Fruit fly (Drosophila melanogaster) Kc167 (cell line): ENCODE data around the gene tfc.

Experiments used
- Myc ChIP-seq: fragments of >200 bp; optimal IDR thresholded peaks from 2 replicates; lab custom pipeline; 2017; ENCODE audit warnings: missing external identifiers
- Sin3A ChIP-seq: fragments of >200 bp; optimal IDR thresholded peaks from 2 replicates; lab custom pipeline; 2018; ENCODE audit warnings: missing external identifiers
- h ChIP-seq: fragments of >200 bp; optimal IDR thresholded peaks from 3 replicates; lab custom pipeline; 2018; ENCODE audit warnings: missing external identifiers
- insv ChIP-seq: fragments of >200 bp; optimal IDR thresholded peaks from 3 replicates; lab custom pipeline; 2018; ENCODE audit warnings: missing external identifiers
- psq ChIP-seq: fragments of >200 bp; optimal IDR thresholded peaks from 2 replicates; lab custom pipeline; 2017; ENCODE audit warnings: missing external identifiers
- ttk ChIP-seq: sonication (Bioruptor generic); optimal IDR thresholded peaks from 2 replicates; lab custom pipeline; 2017; ENCODE audit warnings: missing external identifiers

tfc gene

dm6 chr3L:1256061-1256780 is at the start of gene tfc:
tfc (plus strand) TSS chr3L:1256449.
- no peak for TF ChIP-seq Sin3A
- TF ChIP-seq insv (lab: Kevin White, UChicago) = no peak
- no peak for TF ChIP-seq Myc (lab: Kevin White, UChicago)
- TF ChIP-seq h = no peak
- no peak for TF ChIP-seq psq
- TF ChIP-seq ttk (lab: Kevin White, UChicago) = no peak

dm6 chr3L:1206682-1207421 is 49.4 kb upstream of the tfc start, which contains the start of gene LysB:
LysB (plus strand) TSS chr3L:1207371.
- TF ChIP-seq ttk (lab: Kevin White, UChicago) = no peak
- no peak for TF ChIP-seq h
- TF ChIP-seq psq = no peak
- TF ChIP-seq insv (lab: Kevin White, UChicago) = no peak
- no peak for TF ChIP-seq Sin3A
- no peak for TF ChIP-seq Myc (lab: Kevin White, UChicago)

- TF ChIP-seq psq (no peak), Myc (lab: Kevin White, UChicago) (no peak), ttk (lab: Kevin White, UChicago) (no peak), Sin3A (no peak), h (no peak), insv (lab: Kevin White, UChicago) (no peak)
Observed at dm6 chr3L:1208206-1208605, 48.0 kb upstream of the tfc start.

- TF ChIP-seq ttk (lab: Kevin White, UChicago) (no peak), insv (lab: Kevin White, UChicago) (no peak), Myc (lab: Kevin White, UChicago) (no peak)
Observed at dm6 chr3L:1211096-1211495, 45.2 kb upstream of the tfc start, which contains the start of gene LysD. LysD (minus strand) TSS chr3L:1211196.

dm6 chr3L:1212113-1212512 is 44.1 kb upstream of the tfc start:
- no peak for TF ChIP-seq insv (lab: Kevin White, UChicago)
- no peak for TF ChIP-seq Myc (lab: Kevin White, UChicago)
- no peak for TF ChIP-seq psq
- no peak for TF ChIP-seq ttk (lab: Kevin White, UChicago)
- TF ChIP-seq h = no peak
- no peak for TF ChIP-seq Sin3A

dm6 chr3L:1212571-1212970 is 43.7 kb upstream of the tfc start, which contains the start of gene LysE:
LysE (plus strand) TSS chr3L:1212827.
- no peak for TF ChIP-seq insv (lab: Kevin White, UChicago)
- no peak for TF ChIP-seq h
- no peak for TF ChIP-seq Sin3A
- no peak for TF ChIP-seq ttk (lab: Kevin White, UChicago)

- TF ChIP-seq psq (no peak), Myc (lab: Kevin White, UChicago) (no peak), h (no peak), Sin3A (no peak), insv (lab: Kevin White, UChicago) (no peak)
Observed at dm6 chr3L:1216460-1216859, 39.8 kb upstream of the tfc start.

- TF ChIP-seq Myc (lab: Kevin White, UChicago) = no peak
- no peak for TF ChIP-seq psq
- TF ChIP-seq insv (lab: Kevin White, UChicago) = no peak
- no peak for TF ChIP-seq ttk (lab: Kevin White, UChicago)
- TF ChIP-seq h = no peak
- no peak for TF ChIP-seq Sin3A
Observed at dm6 chr3L:1218596-1218995, 37.7 kb upstream of the tfc start, which contains the start of gene LysP. LysP (minus strand) TSS chr3L:1218696.

dm6 chr3L:1227303-1227797 is 28.9 kb upstream of the tfc start, which contains the start of gene LysS:
LysS (plus strand) TSS chr3L:1227747.
- TF ChIP-seq Sin3A = no peak
- TF ChIP-seq insv (lab: Kevin White, UChicago) = no peak
- no peak for TF ChIP-seq psq
- no peak for TF ChIP-seq h
- no peak for TF ChIP-seq Myc (lab: Kevin White, UChicago)
- TF ChIP-seq ttk (lab: Kevin White, UChicago) = no peak

dm6 chr3L:1232582-1232981 is 23.7 kb upstream of the tfc start, which contains the start of gene CG33965:
CG33965 (plus strand) TSS chr3L:1232882.
- no peak for TF ChIP-seq Myc (lab: Kevin White, UChicago)
- TF ChIP-seq psq = no peak
- TF ChIP-seq Sin3A = no peak
- no peak for TF ChIP-seq ttk (lab: Kevin White, UChicago)
- no peak for TF ChIP-seq h
- TF ChIP-seq insv (lab: Kevin White, UChicago) = no peak

dm6 chr3L:1233830-1234229 is 22.4 kb upstream of the tfc start, which contains the start of gene CG33966:
CG33966 (plus strand) TSS chr3L:1234130.
- no peak for TF ChIP-seq Myc (lab: Kevin White, UChicago)
- TF ChIP-seq ttk (lab: Kevin White, UChicago) = no peak
- no peak for TF ChIP-seq Sin3A
- TF ChIP-seq insv (lab: Kevin White, UChicago) = no peak
- TF ChIP-seq psq = no peak
- no peak for TF ChIP-seq h

- TF ChIP-seq insv (lab: Kevin White, UChicago) (no peak), Sin3A (no peak), h (no peak), psq (no peak), ttk (lab: Kevin White, UChicago) (no peak), Myc (lab: Kevin White, UChicago) (no peak)
Observed at dm6 chr3L:1235426-1235825, 20.8 kb upstream of the tfc start, which contains the start of gene galene. galene (plus strand) TSS chr3L:1235726.
